Worm (Caenorhabditis elegans): ENCODE data around the gene ttm-1.

DNA sequence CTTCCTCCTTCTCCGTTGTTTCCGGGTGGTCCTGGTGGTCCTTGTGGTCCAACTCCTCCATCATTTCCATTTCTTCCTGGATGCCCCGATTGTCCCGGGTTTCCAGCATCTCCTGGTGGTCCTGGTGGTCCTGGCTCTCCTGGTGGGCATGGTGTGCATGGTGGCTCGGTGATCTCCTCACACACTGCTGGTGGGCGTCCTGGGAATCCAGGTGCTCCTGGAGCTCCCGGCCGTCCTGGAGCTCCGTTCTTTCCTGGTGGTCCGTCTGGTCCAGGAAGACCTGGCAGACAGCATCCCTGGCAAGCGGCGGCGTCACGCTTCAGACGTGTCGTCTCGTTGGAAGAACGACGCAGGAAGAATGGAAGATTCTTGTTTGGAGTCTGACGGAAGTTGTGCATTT, 26.3 kb upstream of the ttm-1 start:
- no peak for TF ChIP-seq flt-1 (GFP tag; IDR thresholded peaks at IDR 0.05)
- TF ChIP-seq ref-1 (GFP tag; conservative IDR thresholded peaks at IDR 0.05), result no peak
- TF ChIP-seq cog-1 (tag; optimal IDR thresholded peaks at IDR 0.05), result no peak
- TF ChIP-seq klf-2 (GFP tag; conservative IDR thresholded peaks at IDR 0.05), result no peak
- TF ChIP-seq ztf-29 (GFP tag; IDR thresholded peaks at IDR 0.05), result no peak
- TF ChIP-seq T22C8.4 (GFP tag; IDR thresholded peaks at IDR 0.05), result no peak
- TF ChIP-seq ztf-23 (GFP tag; IDR thresholded peaks at IDR 0.05), result no peak
